Fruit fly (Drosophila melanogaster): ENCODE measurements around the gene CG33259.

DNA sequence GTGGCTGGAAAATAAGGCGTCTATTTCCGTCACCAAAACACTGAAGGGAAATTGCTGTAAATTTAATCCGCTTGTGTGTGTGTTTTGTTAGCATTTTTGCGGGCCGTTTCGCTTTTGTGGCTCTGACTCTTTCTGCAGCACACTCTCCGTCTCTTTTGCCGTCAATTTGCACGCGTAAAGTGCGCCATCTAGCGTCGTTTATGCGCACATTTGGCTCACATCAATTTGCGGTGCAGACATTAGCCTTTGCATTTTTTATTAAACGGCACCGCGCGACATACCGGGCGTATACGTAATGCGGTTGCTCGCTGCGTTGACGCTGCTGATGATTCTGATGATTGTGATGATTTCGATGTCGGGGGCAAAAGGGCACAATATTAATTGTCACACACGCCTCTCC, 41.3 kb upstream of the CG33259 start:
- no peak for TF ChIP-seq Myc (optimal IDR thresholded peaks at IDR 0.05)
- no peak for TF ChIP-seq h (optimal IDR thresholded peaks at IDR 0.05)
- TF ChIP-seq psq (optimal IDR thresholded peaks at IDR 0.05) = no peak
- no peak for TF ChIP-seq Sin3A (optimal IDR thresholded peaks at IDR 0.05)
- no peak for TF ChIP-seq ttk (optimal IDR thresholded peaks at IDR 0.05)

Measured in Kc167 (cell line).